Worm (Caenorhabditis elegans): ENCODE data around the gene clec-8.

DNA sequence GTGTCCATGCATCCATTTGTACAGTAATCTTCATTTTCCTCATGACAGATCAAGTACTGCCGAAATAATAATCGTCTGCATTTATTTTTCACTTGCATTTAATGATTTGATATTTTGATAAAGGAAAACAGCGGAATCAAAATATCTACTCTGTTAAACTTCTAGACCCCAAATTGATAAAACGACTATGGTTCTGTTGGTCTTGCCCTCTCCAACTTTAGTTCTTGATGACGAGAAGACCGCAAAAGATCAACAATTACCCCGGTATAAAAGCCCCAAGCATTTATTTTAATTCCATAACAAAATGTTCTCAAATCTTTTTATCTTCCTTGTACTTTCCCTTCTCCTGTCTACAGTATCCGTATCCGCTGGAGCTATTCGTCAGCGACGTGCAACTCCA is 30.8 kb upstream of the clec-8 start, which contains the start of gene Y38E10A.9:
- no peak for TF ChIP-seq gmeb-2 (tag; optimal IDR thresholded peaks at IDR 0.05)
- TF ChIP-seq sox-4 (tag; optimal IDR thresholded peaks at IDR 0.05): no peak
- TF ChIP-seq ahr-1 (tag; optimal IDR thresholded peaks at IDR 0.05): no peak
- no peak for TF ChIP-seq nhr-11 (tag; optimal IDR thresholded peaks at IDR 0.05)
- no peak for TF ChIP-seq ama-1 (optimal IDR thresholded peaks at IDR 0.05)
- TF ChIP-seq hlh-30 (tag; optimal IDR thresholded peaks at IDR 0.05; ENCODE audit: insufficient read depth): no peak
- no peak for TF ChIP-seq K02D7.2 (tag; optimal IDR thresholded peaks at IDR 0.05)
- no peak for TF ChIP-seq nfya-1 (tag; optimal IDR thresholded peaks at IDR 0.05)
- no peak for TF ChIP-seq ceh-48 (tag; optimal IDR thresholded peaks at IDR 0.05)
- no peak for TF ChIP-seq ceh-22 (tag; optimal IDR thresholded peaks at IDR 0.05)
- TF ChIP-seq F13H6.1 (tag; optimal IDR thresholded peaks at IDR 0.05): no peak
- TF ChIP-seq ets-4 (tag; optimal IDR thresholded peaks at IDR 0.05): no peak
- no peak for TF ChIP-seq pax-1 (tag; optimal IDR thresholded peaks at IDR 0.05)
- TF ChIP-seq ref-2 (tag; optimal IDR thresholded peaks at IDR 0.05): no peak

Data from whole organism, late embryonic.